Fruit fly (Drosophila melanogaster) whole organism, embryonic: Measurements from ENCODE around the gene Hexo2.

ENCODE experiments used
- CG10209 ChIP-seq: fragments of 200-800 bp; sonication (Bioruptor generic); optimal IDR thresholded peaks from 3 replicates; lab custom pipeline; 2017; ENCODE audit warnings: missing biosample characterization, mild to moderate bottlenecking, missing genetic modification characterization, missing genetic modification reagents
- CG10654 ChIP-seq: fragments of 200-800 bp; sonication (Bioruptor generic); optimal IDR thresholded peaks from 2 replicates; lab custom pipeline; 2016; ENCODE audit warnings: missing biosample characterization, missing genetic modification characterization
- CG11085 ChIP-seq: fragments of 200-800 bp; sonication (Bioruptor generic); IDR thresholded peaks from 2 replicates; pipeline ENCODE4 v1.3.6; 2022; ENCODE audit warnings: missing biosample characterization, missing genetic modification characterization
- CG11456 ChIP-seq: fragments of 200-800 bp; sonication (Bioruptor generic); IDR thresholded peaks from 3 replicates; pipeline ENCODE4 v1.3.6; 2022; ENCODE audit warnings: missing biosample characterization, missing genetic modification characterization
- CG11695 ChIP-seq: fragments of 200-800 bp; sonication (Bioruptor generic); IDR thresholded peaks from 3 replicates; pipeline ENCODE4 v1.3.6; 2022; ENCODE audit warnings: missing biosample characterization, missing genetic modification characterization
- CG14050 ChIP-seq: fragments of 200-800 bp; sonication (Bioruptor generic); IDR thresholded peaks from 3 replicates; pipeline ENCODE4 v1.3.6; 2022; ENCODE audit warnings: missing biosample characterization, missing genetic modification characterization
- CG15011 ChIP-seq: fragments of 200-800 bp; sonication (Bioruptor generic); optimal IDR thresholded peaks from 3 replicates; lab custom pipeline; 2018; ENCODE audit warnings: missing biosample characterization, mild to moderate bottlenecking, missing genetic modification characterization
- CG2120 ChIP-seq: fragments of 200-800 bp; sonication (Bioruptor generic); optimal IDR thresholded peaks from 3 replicates; lab custom pipeline; 2016; ENCODE audit warnings: missing biosample characterization, missing genetic modification characterization
- CG31224 ChIP-seq: fragments of 200-800 bp; sonication (Bioruptor generic); IDR thresholded peaks from 2 replicates; pipeline ENCODE4 v1.3.6; 2022; ENCODE audit warnings: missing biosample characterization, missing genetic modification characterization
- CG31365 ChIP-seq: fragments of 200-800 bp; sonication (Bioruptor generic); optimal IDR thresholded peaks from 2 replicates; lab custom pipeline; 2018; ENCODE audit warnings: missing biosample characterization, mild to moderate bottlenecking, missing genetic modification characterization
- CG32767 ChIP-seq: fragments of 200-800 bp; sonication (Bioruptor generic); IDR thresholded peaks from 2 replicates; pipeline ENCODE4 v1.3.6; 2022; ENCODE audit warnings: missing biosample characterization, missing genetic modification characterization
- CG34422 ChIP-seq: fragments of 200-800 bp; sonication (Bioruptor generic); IDR thresholded peaks from 3 replicates; pipeline ENCODE4 v1.3.6; 2022; ENCODE audit warnings: missing biosample characterization, missing genetic modification characterization
- CG3726 ChIP-seq: fragments of 200-800 bp; sonication (Bioruptor generic); IDR thresholded peaks from 3 replicates; pipeline ENCODE4, ENCODE4 v1.3.6; 2022; ENCODE audit warnings: missing biosample characterization, missing genetic modification characterization
- CG3838 ChIP-seq: fragments of 200-800 bp; sonication (Bioruptor generic); optimal IDR thresholded peaks from 3 replicates; lab custom pipeline; 2016; ENCODE audit warnings: missing biosample characterization, missing genetic modification characterization
- CG4328 ChIP-seq: fragments of 200-800 bp; sonication (Bioruptor generic); optimal IDR thresholded peaks from 3 replicates; lab custom pipeline; 2017; ENCODE audit warnings: missing biosample characterization, missing genetic modification reagents, missing genetic modification characterization
- CG4617 ChIP-seq: fragments of 200-800 bp; sonication (Bioruptor generic); optimal IDR thresholded peaks from 3 replicates; lab custom pipeline; 2016; ENCODE audit warnings: missing biosample characterization, missing genetic modification characterization, borderline replicate concordance
- CG5180 ChIP-seq: fragments of 200-800 bp; sonication (Bioruptor generic); optimal IDR thresholded peaks from 3 replicates; lab custom pipeline; 2017; ENCODE audit warnings: missing biosample characterization, missing genetic modification characterization, mild to moderate bottlenecking, moderate library complexity, missing genetic modification reagents
- CG6254 ChIP-seq: fragments of 200-800 bp; sonication (Bioruptor generic); optimal IDR thresholded peaks from 3 replicates; lab custom pipeline; 2017; ENCODE audit warnings: mild to moderate bottlenecking, missing biosample characterization, missing genetic modification reagents, missing genetic modification characterization
- CG6683 ChIP-seq: fragments of 200-800 bp; sonication (Bioruptor generic); optimal IDR thresholded peaks from 2 replicates; lab custom pipeline; 2017; ENCODE audit warnings: missing biosample characterization, mild to moderate bottlenecking, missing genetic modification characterization, missing genetic modification reagents
- Camta ChIP-seq: fragments of 200-800 bp; sonication (Bioruptor generic); optimal IDR thresholded peaks from 2 replicates; lab custom pipeline; 2016; ENCODE audit warnings: missing biosample characterization, missing genetic modification characterization
- GATAe ChIP-seq: fragments of 200-800 bp; sonication (Bioruptor generic); conservative IDR thresholded peaks from 2 replicates; pipeline ENCODE4 v1.3.6; 2022; ENCODE audit warnings: missing biosample characterization, missing genetic modification characterization
- MESR4 ChIP-seq: fragments of 200-800 bp; sonication (Bioruptor generic); optimal IDR thresholded peaks from 2 replicates; lab custom pipeline; 2018; ENCODE audit warnings: missing biosample characterization, mild to moderate bottlenecking, missing genetic modification characterization, moderate library complexity
- Nf-YB ChIP-seq: fragments of 200-800 bp; sonication (Bioruptor generic); optimal IDR thresholded peaks from 3 replicates; lab custom pipeline; 2019; ENCODE audit warnings: missing biosample characterization, mild to moderate bottlenecking, missing genetic modification characterization, moderate library complexity
- Nf-YC ChIP-seq: fragments of 200-800 bp; optimal IDR thresholded peaks from 3 replicates; lab custom pipeline; 2019; ENCODE audit warnings: missing biosample characterization, mild to moderate bottlenecking, missing genetic modification characterization, moderate library complexity
- Opbp ChIP-seq: fragments of 200-800 bp; sonication (Bioruptor generic); IDR thresholded peaks from 3 replicates; pipeline ENCODE4 v1.3.6; 2022; ENCODE audit warnings: missing biosample characterization, missing genetic modification characterization; ENCODE audit not compliant: partially characterized antibody
- Optix ChIP-seq: fragments of 200-800 bp; sonication (Bioruptor generic); IDR thresholded peaks from 3 replicates; pipeline ENCODE4 v1.3.6; 2022; ENCODE audit warnings: missing biosample characterization, missing genetic modification characterization
- Poxn ChIP-seq: fragments of 200-800 bp; sonication (Bioruptor generic); IDR thresholded peaks from 2 replicates; pipeline ENCODE4 v1.3.6; 2022; ENCODE audit warnings: missing biosample characterization, missing genetic modification characterization
- Rfx ChIP-seq: fragments of 200-800 bp; sonication (Bioruptor generic); IDR thresholded peaks from 2 replicates; pipeline ENCODE4 v1.3.6; 2022; ENCODE audit warnings: missing biosample characterization, missing genetic modification characterization
- Sry-β ChIP-seq: fragments of 200-800 bp; sonication (Bioruptor generic); optimal IDR thresholded peaks from 2 replicates; lab custom pipeline; 2018; ENCODE audit warnings: missing biosample characterization, mild to moderate bottlenecking, missing genetic modification characterization, moderate library complexity
- Stat92E ChIP-seq, 3 experiments: fragments of >200 bp in 2 of 3; fragments of 200-800 bp in 1 of 3; sonication (Bioruptor generic) in 1 of 3; optimal IDR thresholded peaks; 2 replicates each; lab custom pipeline; 2017 to 2019; ENCODE audit warnings: missing biosample characterization in 3 of 3, missing genetic modification characterization in 3 of 3, mild to moderate bottlenecking in 1 of 3, moderate library complexity in 1 of 3
- TFAM ChIP-seq: fragments of 200-800 bp; sonication (Bioruptor generic); optimal IDR thresholded peaks from 2 replicates; lab custom pipeline; 2017; ENCODE audit warnings: missing biosample characterization, missing genetic modification characterization, inconsistent platforms
- al ChIP-seq: fragments of 200-800 bp; sonication (Bioruptor generic); IDR thresholded peaks from 2 replicates; pipeline ENCODE4 v1.3.6; 2022; ENCODE audit warnings: missing biosample characterization, missing genetic modification characterization
- cad ChIP-seq: fragments of >200 bp; optimal IDR thresholded peaks from 2 replicates; lab custom pipeline; 2017; ENCODE audit warnings: missing biosample characterization, missing genetic modification characterization
- caup ChIP-seq: fragments of 200-800 bp; sonication (Bioruptor generic); optimal IDR thresholded peaks from 3 replicates; lab custom pipeline; 2017; ENCODE audit warnings: missing biosample characterization, mild to moderate bottlenecking, missing genetic modification characterization, moderate library complexity; ENCODE audit not compliant: severe bottlenecking
- dpn ChIP-seq, 2 experiments: fragments of 200-800 bp; sonication (Bioruptor generic); optimal IDR thresholded peaks; 3 replicates each; lab custom pipeline; 2016; ENCODE audit warnings: missing biosample characterization in 2 of 2, missing genetic modification characterization in 2 of 2
- gro ChIP-seq: fragments of 200-800 bp; sonication (Bioruptor generic); optimal IDR thresholded peaks from 2 replicates; lab custom pipeline; 2016; ENCODE audit warnings: missing biosample characterization, missing genetic modification characterization
- gt ChIP-seq: fragments of 200-800 bp; sonication (Bioruptor generic); IDR thresholded peaks from 2 replicates; pipeline ENCODE4 v1.3.6; 2022; ENCODE audit warnings: missing biosample characterization, missing genetic modification characterization
- insv ChIP-seq, 2 experiments: fragments of 200-800 bp; sonication (Bioruptor generic); optimal IDR thresholded peaks; 3 replicates each; lab custom pipeline; 2016 to 2018; ENCODE audit warnings: missing biosample characterization in 2 of 2, missing genetic modification characterization in 2 of 2
- jigr1 ChIP-seq: fragments of 200-800 bp; sonication (Bioruptor generic); IDR thresholded peaks from 3 replicates; pipeline ENCODE4 v1.3.6; 2022; ENCODE audit warnings: missing biosample characterization, missing genetic modification characterization
- jumu ChIP-seq: fragments of 200-800 bp; sonication (Bioruptor generic); optimal IDR thresholded peaks from 3 replicates; lab custom pipeline; 2016; ENCODE audit warnings: missing biosample characterization, missing genetic modification characterization
- ken ChIP-seq: fragments of 200-800 bp; sonication (Bioruptor generic); IDR thresholded peaks from 3 replicates; pipeline ENCODE4 v1.3.6; 2022; ENCODE audit warnings: missing biosample characterization, missing genetic modification characterization
- lab ChIP-seq: fragments of 200-800 bp; sonication (Bioruptor generic); optimal IDR thresholded peaks from 3 replicates; lab custom pipeline; 2017; ENCODE audit warnings: missing biosample characterization, missing genetic modification characterization, mild to moderate bottlenecking, moderate library complexity, missing genetic modification reagents
- lola ChIP-seq, 3 experiments: fragments of >200 bp in 2 of 3; fragments of 200-800 bp in 1 of 3; sonication (Bioruptor generic) in 1 of 3; optimal IDR thresholded peaks; 2 replicates each; lab custom pipeline; 2017 to 2019; ENCODE audit warnings: missing biosample characterization in 3 of 3, missing genetic modification characterization in 3 of 3, mild to moderate bottlenecking in 1 of 3, moderate library complexity in 1 of 3
- mam ChIP-seq: fragments of 200-800 bp; sonication (Bioruptor generic); optimal IDR thresholded peaks from 3 replicates; lab custom pipeline; 2016; ENCODE audit warnings: missing biosample characterization, missing genetic modification characterization
- pita ChIP-seq: fragments of 200-800 bp; sonication (Bioruptor generic); optimal IDR thresholded peaks from 2 replicates; lab custom pipeline; 2017; ENCODE audit warnings: missing biosample characterization, mild to moderate bottlenecking, missing genetic modification characterization
- run ChIP-seq: fragments of 200-800 bp; sonication (Bioruptor generic); optimal IDR thresholded peaks from 3 replicates; lab custom pipeline; 2018; ENCODE audit warnings: missing biosample characterization, mild to moderate bottlenecking, missing genetic modification characterization
- sc ChIP-seq, 3 experiments: fragments of >200 bp in 2 of 3; fragments of 200-800 bp in 1 of 3; sonication (Bioruptor generic) in 1 of 3; optimal IDR thresholded peaks; 2 replicates in 2 of 3; 3 replicates in 1 of 3; lab custom pipeline; 2017; ENCODE audit warnings: mild to moderate bottlenecking in 1 of 3, missing biosample characterization in 1 of 3, missing genetic modification characterization in 1 of 3, missing genetic modification reagents in 1 of 3
- unc-4 ChIP-seq: fragments of 200-800 bp; sonication (Bioruptor generic); IDR thresholded peaks from 2 replicates; pipeline ENCODE4 v1.3.6; 2022; ENCODE audit warnings: missing biosample characterization, missing genetic modification characterization; ENCODE audit not compliant: partially characterized antibody

Gene Hexo2

DNA sequence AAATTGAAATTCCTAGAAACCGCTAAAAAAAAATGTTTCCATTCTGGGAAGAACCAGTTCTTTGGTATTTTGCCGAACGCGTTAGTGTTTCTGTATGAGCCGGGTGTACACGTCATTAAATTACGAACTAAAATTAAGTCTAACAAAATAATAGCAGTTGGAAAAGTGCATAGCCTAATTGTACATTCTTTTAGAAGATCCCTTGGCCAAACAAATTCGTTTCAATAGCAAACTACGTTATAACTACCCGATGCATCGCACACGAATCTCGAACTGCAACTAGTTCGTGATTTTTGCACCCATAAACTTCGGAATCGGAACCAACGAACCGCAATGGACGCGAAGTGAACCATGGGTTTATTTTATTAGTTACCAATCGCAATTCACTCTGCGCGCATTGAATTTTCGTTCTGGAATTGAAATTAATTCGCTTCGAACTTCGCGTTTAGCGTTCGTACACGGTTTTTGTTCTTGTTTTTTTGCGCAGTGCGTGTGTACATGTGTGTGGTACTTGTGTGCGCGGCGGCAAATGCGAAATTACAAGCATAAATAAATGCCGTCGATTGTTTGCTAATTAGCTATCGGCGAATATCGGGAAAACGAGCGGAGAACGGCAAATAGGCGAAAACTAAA is 28.1 kb upstream of the Hexo2 start, which contains the start of gene CAH3 (continued):
- TF ChIP-seq CG5180 (GFP tag; lab: Kevin White, UChicago) (peak; percentile 83), Nf-YC (tag; lab: Kevin White, UChicago) (peak; percentile 89), MESR4 (GFP tag; lab: Kevin White, UChicago) (peak; percentile 42), CG3726 (GFP tag; lab: Robert Waterston, UW) (peak; percentile 87; the same call in 2 of the 3 replicates), CG4328 (GFP tag; lab: Kevin White, UChicago) (peak; percentile 92), CG11085 (GFP tag; lab: Robert Waterston, UW) (peak; percentile 83), insv (GFP tag; optimal IDR thresholded peaks at IDR 0.05; lab: Kevin White, UChicago) (peak in 1 of 2 experiments; percentile 79), CG6254 (GFP tag; lab: Kevin White, UChicago) (peak; percentile 83), CG4617 (GFP tag; lab: Kevin White, UChicago) (peak; percentile 70), Nf-YB (peak; percentile 85), CG11456 (GFP tag; lab: Robert Waterston, UW) (peak; percentile 88), gt (peak; percentile 77), jumu (GFP tag; lab: Kevin White, UChicago) (peak; percentile 93), CG2120 (GFP tag; lab: Kevin White, UChicago) (peak; percentile 95), CG3838 (GFP tag; lab: Kevin White, UChicago) (peak; percentile 64), CG32767 (GFP tag; lab: Robert Waterston, UW) (peak; percentile 90), CG6683 (GFP tag; lab: Kevin White, UChicago) (peak; percentile 76), pita (no peak), dpn (GFP tag; optimal IDR thresholded peaks at IDR 0.05; lab: Kevin White, UChicago) (peak; percentile 93 to 94), lola (GFP tag; optimal IDR thresholded peaks at IDR 0.05; lab: Kevin White, UChicago) (peak in 1 of 3 experiments; percentile 94), Opbp (no peak), Camta (GFP tag; lab: Kevin White, UChicago) (peak; percentile 90), Poxn (GFP tag; lab: Robert Waterston, UW) (peak; percentile 65; the same call in 1 of the 2 replicates), Rfx (GFP tag; lab: Robert Waterston, UW) (peak; percentile 95), CG34422 (GFP tag; lab: Robert Waterston, UW) (peak; percentile 88), Stat92E (GFP tag; optimal IDR thresholded peaks at IDR 0.05; lab: Kevin White, UChicago) (peak in 1 of 3 experiments; percentile 96), Optix (GFP tag; lab: Robert Waterston, UW) (peak; percentile 92), mam (GFP tag; lab: Kevin White, UChicago) (peak; percentile 93), Sry-β (GFP tag; lab: Kevin White, UChicago) (peak; percentile 48), cad (no peak), TFAM (GFP tag; lab: Kevin White, UChicago) (peak; percentile 72), CG11695 (GFP tag; lab: Robert Waterston, UW) (peak; percentile 93), al (GFP tag; lab: Robert Waterston, UW) (peak; percentile 82), jigr1 (peak; percentile 60; the same call in 1 of the 3 replicates), CG10654 (GFP tag; lab: Kevin White, UChicago) (peak; percentile 89), run (tag; lab: Kevin White, UChicago) (peak; percentile 76), CG10209 (peak; percentile 94), CG31365 (tag; lab: Kevin White, UChicago) (peak; percentile 85), CG15011 (GFP tag; lab: Kevin White, UChicago) (peak; percentile 85), gro (peak; percentile 93), ken (GFP tag; lab: Robert Waterston, UW) (peak; percentile 91), unc-4 (GFP tag; lab: Robert Waterston, UW) (no peak), CG14050 (GFP tag; lab: Robert Waterston, UW) (peak; percentile 92), sc (optimal IDR thresholded peaks at IDR 0.05; lab: Kevin White, UChicago) (no peak), sc (GFP tag; optimal IDR thresholded peaks at IDR 0.05; lab: Kevin White, UChicago) (peak; percentile 85), lab (peak; percentile 96), CG31224 (peak; percentile 85), GATAe (GFP tag; lab: Robert Waterston, UW) (no peak; the same call in 1 of the 2 replicates), caup (GFP tag; lab: Kevin White, UChicago) (peak; percentile 95)
